Fruit fly (Drosophila melanogaster): Measurements from ENCODE around the gene CG18178.

dm6 chr3L:9720102-9720501 lies 1.2 kb upstream of the CG18178 start:
- no peak for TF ChIP-seq h (optimal IDR thresholded peaks at IDR 0.05)
- TF ChIP-seq ttk (optimal IDR thresholded peaks at IDR 0.05), result no peak
- TF ChIP-seq Sin3A (optimal IDR thresholded peaks at IDR 0.05), result no peak
- TF ChIP-seq insv (optimal IDR thresholded peaks at IDR 0.05), result no peak
- no peak for TF ChIP-seq Myc (optimal IDR thresholded peaks at IDR 0.05)
